Fruit fly (Drosophila melanogaster) whole organism, embryonic: ENCODE data around the gene Spn27A.

Experiments
- ATbp ChIP-seq: fragments of 200-800 bp; sonication (Bioruptor generic); optimal IDR thresholded peaks from 2 replicates; lab custom pipeline; 2017; ENCODE audit warnings: missing biosample characterization, mild to moderate bottlenecking, missing genetic modification characterization, missing genetic modification reagents
- Ada2b ChIP-seq: fragments of 200-800 bp; sonication (Bioruptor generic); IDR thresholded peaks from 2 replicates; pipeline ENCODE4 v1.3.6; 2022; ENCODE audit warnings: missing biosample characterization, missing genetic modification characterization
- Bgb ChIP-seq: fragments of 200-800 bp; sonication (Bioruptor generic); IDR thresholded peaks from 2 replicates; pipeline ENCODE4 v1.3.6; 2022; ENCODE audit warnings: missing biosample characterization, missing genetic modification characterization; ENCODE audit not compliant: partially characterized antibody
- CG10267 ChIP-seq: fragments of 200-800 bp; sonication (Bioruptor generic); optimal IDR thresholded peaks from 2 replicates; lab custom pipeline; 2018; ENCODE audit warnings: missing biosample characterization, mild to moderate bottlenecking, missing genetic modification characterization, moderate library complexity
- CG10431 ChIP-seq: fragments of 200-800 bp; sonication (Bioruptor generic); optimal IDR thresholded peaks from 3 replicates; lab custom pipeline; 2018; ENCODE audit warnings: missing biosample characterization, mild to moderate bottlenecking, missing genetic modification characterization
- CG12155 ChIP-seq: fragments of 200-800 bp; sonication (Bioruptor generic); optimal IDR thresholded peaks from 3 replicates; lab custom pipeline; 2016; ENCODE audit warnings: missing biosample characterization, missing genetic modification characterization
- CG12299 ChIP-seq: fragments of 200-800 bp; sonication (Bioruptor generic); optimal IDR thresholded peaks from 2 replicates; lab custom pipeline; 2018; ENCODE audit warnings: missing biosample characterization, mild to moderate bottlenecking, missing genetic modification characterization
- CG13894 ChIP-seq: fragments of 200-800 bp; sonication (Bioruptor generic); optimal IDR thresholded peaks from 3 replicates; lab custom pipeline; 2018; ENCODE audit warnings: missing biosample characterization, mild to moderate bottlenecking, missing genetic modification characterization, moderate library complexity
- CG15269 ChIP-seq: fragments of 200-800 bp; sonication (Bioruptor generic); optimal IDR thresholded peaks from 2 replicates; lab custom pipeline; 2018; ENCODE audit warnings: missing biosample characterization, mild to moderate bottlenecking, missing genetic modification characterization, moderate library complexity
- CG17359 ChIP-seq: fragments of 200-800 bp; sonication (Bioruptor generic); optimal IDR thresholded peaks from 3 replicates; lab custom pipeline; 2018; ENCODE audit warnings: missing biosample characterization, mild to moderate bottlenecking, missing genetic modification characterization, moderate library complexity
- CG17385 ChIP-seq: fragments of 200-800 bp; sonication (Bioruptor generic); optimal IDR thresholded peaks from 3 replicates; lab custom pipeline; 2018; ENCODE audit warnings: missing biosample characterization, mild to moderate bottlenecking, missing genetic modification characterization
- CG1792 ChIP-seq: fragments of 200-800 bp; sonication (Bioruptor generic); optimal IDR thresholded peaks from 2 replicates; lab custom pipeline; 2016; ENCODE audit warnings: missing biosample characterization, missing genetic modification characterization
- CG18764 ChIP-seq: fragments of 200-800 bp; sonication (Bioruptor generic); optimal IDR thresholded peaks from 3 replicates; lab custom pipeline; 2016; ENCODE audit warnings: missing biosample characterization, missing genetic modification characterization
- CG2712 ChIP-seq: fragments of 200-800 bp; optimal IDR thresholded peaks from 3 replicates; lab custom pipeline; 2019; ENCODE audit warnings: missing biosample characterization, mild to moderate bottlenecking, missing genetic modification characterization, moderate library complexity
- CG30020 ChIP-seq: fragments of 200-800 bp; optimal IDR thresholded peaks from 2 replicates; lab custom pipeline; 2019; ENCODE audit warnings: missing biosample characterization, mild to moderate bottlenecking, missing genetic modification characterization, moderate library complexity
- CG31224 ChIP-seq: fragments of 200-800 bp; sonication (Bioruptor generic); IDR thresholded peaks from 2 replicates; pipeline ENCODE4 v1.3.6; 2022; ENCODE audit warnings: missing biosample characterization, missing genetic modification characterization
- CG32767 ChIP-seq: fragments of 200-800 bp; sonication (Bioruptor generic); IDR thresholded peaks from 2 replicates; pipeline ENCODE4 v1.3.6; 2022; ENCODE audit warnings: missing biosample characterization, missing genetic modification characterization
- CG4404 ChIP-seq: fragments of 200-800 bp; sonication (Bioruptor generic); IDR thresholded peaks from 2 replicates; pipeline ENCODE4 v1.3.6; 2022; ENCODE audit warnings: missing biosample characterization, missing genetic modification characterization
- CG4617 ChIP-seq: fragments of 200-800 bp; sonication (Bioruptor generic); optimal IDR thresholded peaks from 3 replicates; lab custom pipeline; 2016; ENCODE audit warnings: missing biosample characterization, missing genetic modification characterization, borderline replicate concordance
- CG4707 ChIP-seq: fragments of 200-800 bp; sonication (Bioruptor generic); optimal IDR thresholded peaks from 2 replicates; lab custom pipeline; 2018; ENCODE audit warnings: missing biosample characterization, mild to moderate bottlenecking, missing genetic modification characterization, moderate library complexity
- CG7745 ChIP-seq: fragments of 200-800 bp; sonication (Bioruptor generic); optimal IDR thresholded peaks from 2 replicates; lab custom pipeline; 2018; ENCODE audit warnings: missing biosample characterization, mild to moderate bottlenecking, missing genetic modification characterization, moderate library complexity
- CkIIα-i1 ChIP-seq: fragments of 200-800 bp; sonication (Bioruptor generic); IDR thresholded peaks from 2 replicates; pipeline ENCODE4 v1.3.6; 2022; ENCODE audit warnings: missing biosample characterization, missing genetic modification characterization
- Dref ChIP-seq: fragments of 200-800 bp; sonication (Bioruptor generic); IDR thresholded peaks from 2 replicates; pipeline ENCODE4 v1.3.6; 2022; ENCODE audit warnings: missing biosample characterization, missing genetic modification characterization
- Eip74EF ChIP-seq, 2 experiments: fragments of 200-800 bp in 1 of 2; fragments of >200 bp in 1 of 2; sonication (Bioruptor generic) in 1 of 2; optimal IDR thresholded peaks; 2 replicates each; lab custom pipeline; 2017 to 2019; ENCODE audit warnings: missing biosample characterization in 2 of 2, missing genetic modification characterization in 2 of 2, mild to moderate bottlenecking in 1 of 2, moderate library complexity in 1 of 2
- Fer2 ChIP-seq: fragments of 200-800 bp; sonication (Bioruptor generic); optimal IDR thresholded peaks from 2 replicates; lab custom pipeline; 2018; ENCODE audit warnings: missing biosample characterization, mild to moderate bottlenecking, missing genetic modification characterization, moderate library complexity
- H2.0 ChIP-seq: fragments of 200-800 bp; sonication (Bioruptor generic); IDR thresholded peaks from 2 replicates; pipeline ENCODE4 v1.3.6; 2022; ENCODE audit warnings: missing biosample characterization, missing genetic modification characterization
- Hmr ChIP-seq: fragments of 200-800 bp; sonication (Bioruptor generic); optimal IDR thresholded peaks from 3 replicates; lab custom pipeline; 2017; ENCODE audit warnings: mild to moderate bottlenecking, missing biosample characterization, missing genetic modification reagents, missing genetic modification characterization
- NC2β ChIP-seq: fragments of 200-800 bp; sonication (Bioruptor generic); optimal IDR thresholded peaks from 2 replicates; lab custom pipeline; 2016; ENCODE audit warnings: missing biosample characterization, missing genetic modification characterization
- Neu2 ChIP-seq: fragments of 200-800 bp; sonication (Bioruptor generic); optimal IDR thresholded peaks from 3 replicates; lab custom pipeline; 2016; ENCODE audit warnings: missing biosample characterization, missing genetic modification characterization, borderline replicate concordance
- Ptx1 ChIP-seq: fragments of 200-800 bp; sonication (Bioruptor generic); IDR thresholded peaks from 2 replicates; pipeline ENCODE4 v1.3.6; 2022; ENCODE audit warnings: missing biosample characterization, missing genetic modification characterization
- Rx ChIP-seq: fragments of 200-800 bp; sonication (Bioruptor generic); IDR thresholded peaks from 2 replicates; pipeline ENCODE4 v1.3.6; 2022; ENCODE audit warnings: missing biosample characterization, missing genetic modification characterization
- bigmax ChIP-seq: fragments of 200-800 bp; sonication (Bioruptor generic); optimal IDR thresholded peaks from 2 replicates; lab custom pipeline; 2018; ENCODE audit warnings: missing biosample characterization, mild to moderate bottlenecking, missing genetic modification characterization
- cg ChIP-seq: fragments of 200-800 bp; sonication (Bioruptor generic); optimal IDR thresholded peaks from 3 replicates; lab custom pipeline; 2019; ENCODE audit warnings: missing biosample characterization, mild to moderate bottlenecking, missing genetic modification characterization, moderate library complexity
- chm ChIP-seq: fragments of 200-800 bp; sonication (Bioruptor generic); IDR thresholded peaks from 2 replicates; pipeline ENCODE4 v1.3.6; 2022; ENCODE audit warnings: missing biosample characterization, missing genetic modification characterization
- ewg ChIP-seq: fragments of 200-800 bp; sonication (Bioruptor generic); optimal IDR thresholded peaks from 3 replicates; lab custom pipeline; 2017; ENCODE audit warnings: mild to moderate bottlenecking, missing biosample characterization, missing genetic modification reagents, missing genetic modification characterization
- gcm ChIP-seq: fragments of 200-800 bp; sonication (Bioruptor generic); optimal IDR thresholded peaks from 2 replicates; lab custom pipeline; 2019; ENCODE audit warnings: missing biosample characterization, mild to moderate bottlenecking, missing genetic modification characterization, moderate library complexity
- ham ChIP-seq: fragments of 200-800 bp; sonication (Bioruptor generic); IDR thresholded peaks from 2 replicates; pipeline ENCODE4 v1.3.6; 2022; ENCODE audit warnings: missing biosample characterization, missing genetic modification characterization
- klu ChIP-seq: fragments of 200-800 bp; sonication (Bioruptor generic); IDR thresholded peaks from 2 replicates; pipeline ENCODE4 v1.3.6; 2022; ENCODE audit warnings: missing biosample characterization, missing genetic modification characterization
- lmd ChIP-seq: fragments of 200-800 bp; sonication (Bioruptor generic); IDR thresholded peaks from 2 replicates; pipeline ENCODE4 v1.3.6; 2022; ENCODE audit warnings: missing biosample characterization, missing genetic modification characterization
- nerfin-2 ChIP-seq: fragments of 200-800 bp; sonication (Bioruptor generic); IDR thresholded peaks from 2 replicates; pipeline ENCODE4 v1.3.6; 2022; ENCODE audit warnings: missing biosample characterization, missing genetic modification characterization; ENCODE audit not compliant: partially characterized antibody
- pros ChIP-seq: fragments of 200-800 bp; sonication (Bioruptor generic); optimal IDR thresholded peaks from 3 replicates; lab custom pipeline; 2019; ENCODE audit warnings: missing biosample characterization, mild to moderate bottlenecking, missing genetic modification characterization, moderate library complexity
- sim ChIP-seq: fragments of 200-800 bp; sonication (Bioruptor generic); IDR thresholded peaks from 2 replicates; pipeline ENCODE4 v1.3.6; 2022; ENCODE audit warnings: missing biosample characterization, missing genetic modification characterization
- slbo ChIP-seq: fragments of 200-800 bp; sonication (Bioruptor generic); IDR thresholded peaks from 2 replicates; pipeline ENCODE4 v1.3.6; 2022; ENCODE audit warnings: missing biosample characterization, missing genetic modification characterization
- sug ChIP-seq: fragments of 200-800 bp; optimal IDR thresholded peaks from 2 replicates; lab custom pipeline; 2019; ENCODE audit warnings: missing biosample characterization, mild to moderate bottlenecking, missing genetic modification characterization, moderate library complexity
- tap ChIP-seq: fragments of 200-800 bp; optimal IDR thresholded peaks from 3 replicates; lab custom pipeline; 2019; ENCODE audit warnings: missing biosample characterization, mild to moderate bottlenecking, missing genetic modification characterization, moderate library complexity
- tgo ChIP-seq: fragments of 200-800 bp; sonication (Bioruptor generic); IDR thresholded peaks from 3 replicates; pipeline ENCODE4 v1.3.6; 2022; ENCODE audit warnings: missing biosample characterization, missing genetic modification characterization
- tio ChIP-seq: fragments of 200-800 bp; sonication (Bioruptor generic); optimal IDR thresholded peaks from 2 replicates; lab custom pipeline; 2017; ENCODE audit warnings: missing biosample characterization, missing genetic modification characterization, inconsistent platforms
- vnd ChIP-seq: fragments of 200-800 bp; sonication (Bioruptor generic); IDR thresholded peaks from 3 replicates; pipeline ENCODE4 v1.3.6; 2022; ENCODE audit warnings: missing biosample characterization, missing genetic modification characterization; ENCODE audit not compliant: partially characterized antibody
- wek ChIP-seq: fragments of 200-800 bp; sonication (Bioruptor generic); optimal IDR thresholded peaks from 3 replicates; lab custom pipeline; 2018; ENCODE audit warnings: missing biosample characterization, mild to moderate bottlenecking, missing genetic modification characterization, moderate library complexity
- wor ChIP-seq: fragments of 200-800 bp; sonication (Bioruptor generic); IDR thresholded peaks from 2 replicates; pipeline ENCODE4 v1.3.6; 2022; ENCODE audit warnings: missing biosample characterization, missing genetic modification characterization

The Spn27A gene

dm6 chr2L:6648163-6648628 lies 25.0 kb downstream of the Spn27A start (continued):
- no peak for TF ChIP-seq Bgb (GFP tag; lab: Robert Waterston, UW)
- peak; percentile 88 for TF ChIP-seq CG4404 (GFP tag; lab: Robert Waterston, UW)
- peak; percentile 89 for TF ChIP-seq CG10267
- peak; percentile 67; the same call in 1 of the 2 replicates for TF ChIP-seq ham (GFP tag; lab: Robert Waterston, UW)
- TF ChIP-seq CG12155 (GFP tag; lab: Kevin White, UChicago): peak; percentile 95
- TF ChIP-seq H2.0: peak; percentile 91
- TF ChIP-seq tio (GFP tag; lab: Kevin White, UChicago): peak; percentile 96
- TF ChIP-seq CG32767 (GFP tag; lab: Robert Waterston, UW): peak; percentile 93
- peak; percentile 88 for TF ChIP-seq wor (GFP tag; lab: Robert Waterston, UW)
- no peak for TF ChIP-seq Dref (GFP tag; lab: Robert Waterston, UW)
- TF ChIP-seq wek (GFP tag; lab: Kevin White, UChicago): peak; percentile 79
- peak; percentile 65; the same call in 1 of the 2 replicates for TF ChIP-seq sim (GFP tag; lab: Robert Waterston, UW)
- TF ChIP-seq pros (GFP tag; lab: Kevin White, UChicago): peak; percentile 33
- peak; percentile 94 for TF ChIP-seq Ptx1 (GFP tag; lab: Robert Waterston, UW)
- no peak for TF ChIP-seq nerfin-2
- peak; percentile 91 for TF ChIP-seq Ada2b (GFP tag; lab: Robert Waterston, UW)
- peak; percentile 80 for TF ChIP-seq Rx
- peak; percentile 93 for TF ChIP-seq CG12299 (tag; lab: Kevin White, UChicago)
- TF ChIP-seq ATbp (GFP tag; lab: Kevin White, UChicago): peak; percentile 92
- TF ChIP-seq CG15269: peak; percentile 96
- peak; percentile 85 for TF ChIP-seq NC2β (GFP tag; lab: Kevin White, UChicago)
- TF ChIP-seq CG4617: peak; percentile 87
- peak; percentile 97 for TF ChIP-seq Hmr
- TF ChIP-seq CG17359 (tag; lab: Kevin White, UChicago): peak; percentile 95
- TF ChIP-seq klu: peak; percentile 89
- TF ChIP-seq bigmax (GFP tag; lab: Kevin White, UChicago): no peak
- peak; percentile 96 for TF ChIP-seq CG2712 (tag; lab: Kevin White, UChicago)
- TF ChIP-seq CG17385 (GFP tag; lab: Kevin White, UChicago): peak; percentile 92
- peak; percentile 91 for TF ChIP-seq CG18764 (GFP tag; lab: Kevin White, UChicago)
- TF ChIP-seq lmd (GFP tag; lab: Robert Waterston, UW): peak; percentile 92
- TF ChIP-seq Neu2 (GFP tag; lab: Kevin White, UChicago): peak; percentile 6
- peak; percentile 88 for TF ChIP-seq CG31224 (GFP tag; lab: Robert Waterston, UW)
- TF ChIP-seq Fer2 (tag; lab: Kevin White, UChicago): peak; percentile 92
- peak; percentile 83 for TF ChIP-seq CG1792
- peak; percentile 85 for TF ChIP-seq chm
- TF ChIP-seq slbo (GFP tag; lab: Robert Waterston, UW): peak; percentile 95
- TF ChIP-seq CG10431: peak; percentile 80
- no peak for TF ChIP-seq vnd (GFP tag; lab: Robert Waterston, UW)
- TF ChIP-seq ewg (GFP tag; lab: Kevin White, UChicago): peak; percentile 95
- TF ChIP-seq CkIIα-i1: peak; percentile 75
- TF ChIP-seq sug (tag; lab: Kevin White, UChicago): peak; percentile 95
- peak; percentile 94 for TF ChIP-seq tgo (GFP tag; lab: Robert Waterston, UW)
- peak; percentile 86 for TF ChIP-seq CG30020 (tag; lab: Kevin White, UChicago)
- TF ChIP-seq CG4707: peak; percentile 65
- no peak for TF ChIP-seq cg
- peak; percentile 93 for TF ChIP-seq gcm
- TF ChIP-seq Eip74EF (GFP tag; optimal IDR thresholded peaks at IDR 0.05; lab: Kevin White, UChicago): peak in 1 of 2 experiments; percentile 92
- TF ChIP-seq tap (tag; lab: Kevin White, UChicago): peak; percentile 90
- peak; percentile 94 for TF ChIP-seq CG13894 (tag; lab: Kevin White, UChicago)
- no peak for TF ChIP-seq CG7745 (tag; lab: Kevin White, UChicago)
